Worm (Caenorhabditis elegans) whole organism, L3 larva: ENCODE results near the gene C16A11.2.

ENCODE experiments used
- ama-1 ChIP-seq: fragments of 150-350 bp; optimal IDR thresholded peaks from 2 replicates; lab custom pipeline; 2018
- elt-2 ChIP-seq: sonication (generic microtip); optimal IDR thresholded peaks from 2 replicates; lab custom pipeline; 2016; ENCODE audit warnings: missing genetic modification reagents, mild to moderate bottlenecking, missing genetic modification characterization, missing compliant biosample characterization
- fkh-10 ChIP-seq: sonication (generic microtip); optimal IDR thresholded peaks from 2 replicates; lab custom pipeline; 2017; ENCODE audit warnings: missing biosample characterization, missing genetic modification reagents, missing genetic modification characterization
- lin-15B ChIP-seq: fragments of 150-350 bp; optimal IDR thresholded peaks from 2 replicates; lab custom pipeline; 2014; ENCODE audit warnings: missing biosample characterization, missing genetic modification characterization
- nhr-77 ChIP-seq: fragments of 150-350 bp; optimal IDR thresholded peaks from 2 replicates; lab custom pipeline; 2014; ENCODE audit warnings: missing biosample characterization, missing genetic modification characterization
- tbx-2 ChIP-seq: sonication (generic microtip); optimal IDR thresholded peaks from 2 replicates; lab custom pipeline; 2016; ENCODE audit warnings: mild to moderate bottlenecking, missing genetic modification characterization, missing compliant biosample characterization

- TF ChIP-seq elt-2 (no peak), ama-1 (lab: Kevin White, UChicago) (no peak), nhr-77 (tag; lab: Kevin White, UChicago) (no peak), tbx-2 (tag; lab: Kevin White, UChicago) (no peak), fkh-10 (GFP tag; lab: Kevin White, UChicago) (no peak), lin-15B (tag; lab: Kevin White, UChicago) (no peak)
These were observed 7.0 kb downstream of the C16A11.2 start for ce11 chrII:4244959-4245358.
